Fruit fly (Drosophila melanogaster) whole organism, embryonic: ENCODE results near the gene Gnpat.
A peak's percentile ranks its signal among the peaks of the same experiment; 100 is the strongest.

ENCODE experiments used
- Atf-2 ChIP-seq: fragments of 200-800 bp; sonication (Bioruptor generic); optimal IDR thresholded peaks from 2 replicates; lab custom pipeline; 2016; ENCODE audit warnings: missing biosample characterization, missing genetic modification characterization
- Bgb ChIP-seq: fragments of 200-800 bp; sonication (Bioruptor generic); IDR thresholded peaks from 2 replicates; pipeline ENCODE4 v1.3.6; 2022; ENCODE audit warnings: missing biosample characterization, missing genetic modification characterization; ENCODE audit not compliant: partially characterized antibody
- CG10267 ChIP-seq: fragments of 200-800 bp; sonication (Bioruptor generic); optimal IDR thresholded peaks from 2 replicates; lab custom pipeline; 2018; ENCODE audit warnings: missing biosample characterization, mild to moderate bottlenecking, missing genetic modification characterization, moderate library complexity
- CG10543 ChIP-seq: fragments of 200-800 bp; sonication (Bioruptor generic); optimal IDR thresholded peaks from 3 replicates; lab custom pipeline; 2017; ENCODE audit warnings: missing biosample characterization, mild to moderate bottlenecking, missing genetic modification characterization, moderate library complexity
- CG12659 ChIP-seq: fragments of 200-800 bp; sonication (Bioruptor generic); optimal IDR thresholded peaks from 3 replicates; lab custom pipeline; 2017; ENCODE audit warnings: mild to moderate bottlenecking, missing biosample characterization, missing genetic modification reagents, missing genetic modification characterization
- CG12744 ChIP-seq: fragments of 200-800 bp; sonication (Bioruptor generic); optimal IDR thresholded peaks from 2 replicates; lab custom pipeline; 2016; ENCODE audit warnings: missing biosample characterization, missing genetic modification characterization
- CG15011 ChIP-seq: fragments of 200-800 bp; sonication (Bioruptor generic); optimal IDR thresholded peaks from 3 replicates; lab custom pipeline; 2018; ENCODE audit warnings: missing biosample characterization, mild to moderate bottlenecking, missing genetic modification characterization
- CG17802 ChIP-seq: fragments of 200-800 bp; sonication (Bioruptor generic); optimal IDR thresholded peaks from 2 replicates; lab custom pipeline; 2018; ENCODE audit warnings: missing biosample characterization, mild to moderate bottlenecking, missing genetic modification characterization, moderate library complexity
- CG32767 ChIP-seq: fragments of 200-800 bp; sonication (Bioruptor generic); IDR thresholded peaks from 2 replicates; pipeline ENCODE4 v1.3.6; 2022; ENCODE audit warnings: missing biosample characterization, missing genetic modification characterization
- CG33557 ChIP-seq: fragments of 200-800 bp; sonication (Bioruptor generic); optimal IDR thresholded peaks from 2 replicates; lab custom pipeline; 2019; ENCODE audit warnings: missing biosample characterization, mild to moderate bottlenecking, missing genetic modification characterization, moderate library complexity
- CG34224 ChIP-seq: fragments of 200-800 bp; sonication (Bioruptor generic); IDR thresholded peaks from 3 replicates; pipeline ENCODE4 v1.3.6; 2022; ENCODE audit warnings: missing biosample characterization, missing genetic modification characterization; ENCODE audit not compliant: partially characterized antibody
- CG4328 ChIP-seq: fragments of 200-800 bp; sonication (Bioruptor generic); optimal IDR thresholded peaks from 3 replicates; lab custom pipeline; 2017; ENCODE audit warnings: missing biosample characterization, missing genetic modification reagents, missing genetic modification characterization
- CG4617 ChIP-seq: fragments of 200-800 bp; sonication (Bioruptor generic); optimal IDR thresholded peaks from 3 replicates; lab custom pipeline; 2016; ENCODE audit warnings: missing biosample characterization, missing genetic modification characterization, borderline replicate concordance
- CG7372 ChIP-seq: fragments of 200-800 bp; sonication (Bioruptor generic); IDR thresholded peaks from 2 replicates; pipeline ENCODE4 v1.3.6; 2022; ENCODE audit warnings: missing biosample characterization, missing genetic modification characterization
- Dbx ChIP-seq: fragments of 200-800 bp; sonication (Bioruptor generic); IDR thresholded peaks from 3 replicates; pipeline ENCODE4 v1.3.6; 2022; ENCODE audit warnings: missing biosample characterization, missing genetic modification characterization
- Gug ChIP-seq: fragments of 200-800 bp; sonication (Bioruptor generic); IDR thresholded peaks from 4 replicates; pipeline ENCODE4 v1.3.6; 2022; ENCODE audit warnings: missing biosample characterization, missing genetic modification characterization
- HHEX ChIP-seq: fragments of 200-800 bp; sonication (Bioruptor generic); optimal IDR thresholded peaks from 3 replicates; lab custom pipeline; 2017; ENCODE audit warnings: missing biosample characterization, mild to moderate bottlenecking, missing genetic modification characterization, missing genetic modification reagents
- HLHmδ ChIP-seq: fragments of 200-800 bp; sonication (Bioruptor generic); optimal IDR thresholded peaks from 2 replicates; lab custom pipeline; 2018; ENCODE audit warnings: missing biosample characterization, mild to moderate bottlenecking, missing genetic modification characterization, moderate library complexity
- Hand ChIP-seq: fragments of 200-800 bp; sonication (Bioruptor generic); optimal IDR thresholded peaks from 2 replicates; lab custom pipeline; 2017; ENCODE audit warnings: mild to moderate bottlenecking, missing biosample characterization, missing genetic modification reagents, missing genetic modification characterization
- Hey ChIP-seq: fragments of 200-800 bp; sonication (Bioruptor generic); optimal IDR thresholded peaks from 3 replicates; lab custom pipeline; 2018; ENCODE audit warnings: missing biosample characterization, mild to moderate bottlenecking, missing genetic modification characterization
- Hmx ChIP-seq: fragments of 200-800 bp; sonication (Bioruptor generic); optimal IDR thresholded peaks from 2 replicates; lab custom pipeline; 2016; ENCODE audit warnings: missing biosample characterization, missing genetic modification characterization
- MBD-R2 ChIP-seq: fragments of 200-800 bp; sonication (Bioruptor generic); IDR thresholded peaks from 2 replicates; pipeline ENCODE4 v1.3.6; 2022; ENCODE audit warnings: missing biosample characterization, missing genetic modification characterization
- NC2α ChIP-seq: fragments of 200-800 bp; sonication (Bioruptor generic); optimal IDR thresholded peaks from 2 replicates; lab custom pipeline; 2016; ENCODE audit warnings: missing biosample characterization, missing genetic modification characterization
- Opbp ChIP-seq: fragments of 200-800 bp; sonication (Bioruptor generic); IDR thresholded peaks from 3 replicates; pipeline ENCODE4 v1.3.6; 2022; ENCODE audit warnings: missing biosample characterization, missing genetic modification characterization; ENCODE audit not compliant: partially characterized antibody
- PHDP ChIP-seq: fragments of 200-800 bp; sonication (Bioruptor generic); optimal IDR thresholded peaks from 3 replicates; lab custom pipeline; 2018; ENCODE audit warnings: missing biosample characterization, mild to moderate bottlenecking, missing genetic modification characterization, moderate library complexity
- Sry-δ ChIP-seq: fragments of 200-800 bp; sonication (Bioruptor generic); optimal IDR thresholded peaks from 2 replicates; lab custom pipeline; 2016; ENCODE audit warnings: missing biosample characterization, missing genetic modification characterization
- Taf1 ChIP-seq: fragments of 200-800 bp; sonication (Bioruptor generic); IDR thresholded peaks from 2 replicates; pipeline ENCODE4 v1.3.6; 2022; ENCODE audit warnings: missing biosample characterization, missing genetic modification characterization
- al ChIP-seq: fragments of 200-800 bp; sonication (Bioruptor generic); IDR thresholded peaks from 2 replicates; pipeline ENCODE4 v1.3.6; 2022; ENCODE audit warnings: missing biosample characterization, missing genetic modification characterization
- aop ChIP-seq: fragments of 200-800 bp; sonication (Bioruptor generic); IDR thresholded peaks from 2 replicates; pipeline ENCODE4 v1.3.6; 2022; ENCODE audit warnings: missing biosample characterization, missing genetic modification characterization
- az2 ChIP-seq: fragments of 200-800 bp; sonication (Bioruptor generic); optimal IDR thresholded peaks from 3 replicates; lab custom pipeline; 2016; ENCODE audit warnings: missing biosample characterization, missing genetic modification characterization
- bab2 ChIP-seq: fragments of 200-800 bp; sonication (Bioruptor generic); optimal IDR thresholded peaks from 2 replicates; lab custom pipeline; 2016; ENCODE audit warnings: missing biosample characterization, missing genetic modification characterization
- bbx ChIP-seq: fragments of 200-800 bp; sonication (Bioruptor generic); IDR thresholded peaks from 2 replicates; pipeline ENCODE4 v1.3.6; 2022; ENCODE audit warnings: missing biosample characterization, missing genetic modification characterization; ENCODE audit not compliant: partially characterized antibody
- bsh ChIP-seq, 2 experiments: fragments of 200-800 bp; sonication (Bioruptor generic); optimal IDR thresholded peaks; 2 replicates each; lab custom pipeline; 2017 to 2018; ENCODE audit warnings: mild to moderate bottlenecking in 2 of 2, missing biosample characterization in 2 of 2, missing genetic modification characterization in 2 of 2, moderate library complexity in 1 of 2
- chif ChIP-seq, 2 experiments: fragments of 200-800 bp; sonication (Bioruptor generic); optimal IDR thresholded peaks; 3 replicates each; lab custom pipeline; 2016; ENCODE audit warnings: missing biosample characterization in 2 of 2, missing genetic modification characterization in 2 of 2
- disco-r ChIP-seq: fragments of 200-800 bp; sonication (Bioruptor generic); optimal IDR thresholded peaks from 2 replicates; lab custom pipeline; 2016; ENCODE audit warnings: missing biosample characterization, missing genetic modification characterization
- dmrt11E ChIP-seq: fragments of 200-800 bp; sonication (Bioruptor generic); optimal IDR thresholded peaks from 3 replicates; lab custom pipeline; 2018; ENCODE audit warnings: missing biosample characterization, mild to moderate bottlenecking, missing genetic modification characterization, moderate library complexity
- ham ChIP-seq: fragments of 200-800 bp; sonication (Bioruptor generic); IDR thresholded peaks from 2 replicates; pipeline ENCODE4 v1.3.6; 2022; ENCODE audit warnings: missing biosample characterization, missing genetic modification characterization
- inv ChIP-seq: fragments of 200-800 bp; sonication (Bioruptor generic); IDR thresholded peaks from 2 replicates; pipeline ENCODE4 v1.3.6; 2022; ENCODE audit warnings: missing biosample characterization, missing genetic modification characterization; ENCODE audit not compliant: partially characterized antibody
- kay ChIP-seq: fragments of 200-800 bp; sonication (Bioruptor generic); optimal IDR thresholded peaks from 2 replicates; lab custom pipeline; 2016; ENCODE audit warnings: missing biosample characterization, missing genetic modification characterization
- mld ChIP-seq: fragments of 200-800 bp; sonication (Bioruptor generic); IDR thresholded peaks from 3 replicates; pipeline ENCODE4 v1.3.6; 2022; ENCODE audit warnings: missing biosample characterization, missing genetic modification characterization; ENCODE audit not compliant: partially characterized antibody
- p53 ChIP-seq: fragments of 200-800 bp; sonication (Bioruptor generic); optimal IDR thresholded peaks from 2 replicates; lab custom pipeline; 2016; ENCODE audit warnings: missing biosample characterization, missing genetic modification characterization
- peb ChIP-seq: fragments of 200-800 bp; sonication (Bioruptor generic); IDR thresholded peaks from 2 replicates; pipeline ENCODE4 v1.3.6; 2022; ENCODE audit warnings: missing biosample characterization, missing genetic modification characterization
- pum ChIP-seq: fragments of 200-800 bp; sonication (Bioruptor generic); optimal IDR thresholded peaks from 2 replicates; lab custom pipeline; 2016; ENCODE audit warnings: missing biosample characterization, missing genetic modification characterization
- rib ChIP-seq: fragments of 200-800 bp; sonication (Bioruptor generic); IDR thresholded peaks from 2 replicates; pipeline ENCODE4 v1.3.6; 2022; ENCODE audit warnings: missing biosample characterization, missing genetic modification characterization
- so ChIP-seq: fragments of 200-800 bp; sonication (Bioruptor generic); IDR thresholded peaks from 3 replicates; pipeline ENCODE4 v1.3.6; 2022; ENCODE audit warnings: missing biosample characterization, missing genetic modification characterization
- unpg ChIP-seq: fragments of 200-800 bp; sonication (Bioruptor generic); optimal IDR thresholded peaks from 3 replicates; lab custom pipeline; 2018; ENCODE audit warnings: missing biosample characterization, mild to moderate bottlenecking, missing genetic modification characterization, moderate library complexity
- wek ChIP-seq: fragments of 200-800 bp; sonication (Bioruptor generic); optimal IDR thresholded peaks from 3 replicates; lab custom pipeline; 2018; ENCODE audit warnings: missing biosample characterization, mild to moderate bottlenecking, missing genetic modification characterization, moderate library complexity

The Gnpat gene

DNA sequence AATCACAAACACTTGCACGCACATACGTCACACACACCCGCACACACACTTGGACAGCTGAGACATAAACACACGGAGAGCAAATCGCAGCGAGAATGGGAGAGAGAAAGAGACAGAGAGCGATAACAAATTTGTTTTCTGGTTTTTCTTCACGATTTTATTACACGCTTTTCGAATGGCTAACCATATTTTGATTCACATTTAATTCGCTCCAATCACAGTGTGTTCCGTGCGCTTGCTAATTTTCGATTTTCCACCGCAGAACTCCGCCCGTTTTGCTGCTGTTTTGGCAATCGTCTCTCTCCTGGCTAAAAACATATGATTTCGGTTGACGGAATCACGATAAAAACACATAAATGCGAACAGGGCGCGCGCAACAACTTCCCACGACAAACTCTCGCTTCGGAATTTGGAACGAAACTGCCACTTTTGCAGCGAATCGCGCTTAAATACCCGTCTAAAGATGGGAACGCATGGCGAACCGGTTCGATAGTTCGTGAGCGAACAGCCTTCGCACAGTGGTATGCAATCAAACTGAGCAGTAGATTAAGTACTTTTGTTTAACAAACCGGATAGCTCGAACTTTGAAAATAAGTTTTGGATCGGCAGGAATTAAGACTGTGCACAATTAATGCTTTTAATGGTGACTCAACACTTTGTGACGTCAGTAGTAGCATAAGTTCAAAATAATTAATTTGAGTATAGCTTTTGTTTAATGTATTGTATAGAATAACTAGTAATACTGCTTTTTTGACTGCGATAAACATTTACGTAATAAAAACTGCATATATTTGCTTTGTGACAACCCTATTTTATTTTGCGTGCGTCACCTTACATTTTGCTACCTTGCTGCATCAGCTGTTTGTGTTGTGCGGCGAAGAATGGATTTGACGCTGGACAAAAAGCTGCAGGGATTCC is 17.8 kb downstream of the Gnpat start, which contains the start of the genes Fur1 and Vps33B (continued):
- TF ChIP-seq Taf1 (GFP tag; lab: Robert Waterston, UW) (peak; percentile 90), CG15011 (GFP tag; lab: Kevin White, UChicago) (peak; percentile 93), CG12659 (peak; percentile 98), CG34224 (GFP tag; lab: Robert Waterston, UW) (peak; percentile 73), HLHmδ (GFP tag; lab: Kevin White, UChicago) (peak; percentile 69), unpg (GFP tag; lab: Kevin White, UChicago) (peak; percentile 96), Hand (GFP tag; lab: Kevin White, UChicago) (peak; percentile 87), az2 (GFP tag; lab: Kevin White, UChicago) (peak; percentile 98), HHEX (GFP tag; lab: Kevin White, UChicago) (peak; percentile 96), inv (GFP tag; lab: Robert Waterston, UW) (peak; percentile 66; the same call in 1 of the 2 replicates), CG7372 (GFP tag; lab: Robert Waterston, UW) (peak; percentile 93), Sry-δ (GFP tag; lab: Kevin White, UChicago) (peak; percentile 93), al (GFP tag; lab: Robert Waterston, UW) (peak; percentile 94), aop (no peak; the same call in 1 of the 2 replicates), Hmx (GFP tag; lab: Kevin White, UChicago) (peak; percentile 96), rib (GFP tag; lab: Robert Waterston, UW) (peak; percentile 87), Bgb (GFP tag; lab: Robert Waterston, UW) (peak; percentile 90), CG4328 (GFP tag; lab: Kevin White, UChicago) (peak; percentile 96), MBD-R2 (GFP tag; lab: Robert Waterston, UW) (peak; percentile 95), Hey (tag; lab: Kevin White, UChicago) (peak; percentile 91), NC2α (GFP tag; lab: Kevin White, UChicago) (peak; percentile 98), wek (peak; percentile 82), mld (peak; percentile 67; the same call in 1 of the 3 replicates), peb (GFP tag; lab: Robert Waterston, UW) (peak; percentile 88), CG4617 (GFP tag; lab: Kevin White, UChicago) (peak; percentile 97), so (GFP tag; lab: Robert Waterston, UW) (peak; percentile 94), ham (GFP tag; lab: Robert Waterston, UW) (peak; percentile 80; the same call in 1 of the 2 replicates), dmrt11E (tag; lab: Kevin White, UChicago) (peak; percentile 96), CG33557 (peak; percentile 94), CG32767 (GFP tag; lab: Robert Waterston, UW) (peak; percentile 88), disco-r (GFP tag; lab: Kevin White, UChicago) (peak; percentile 94), Atf-2 (GFP tag; lab: Kevin White, UChicago) (peak; percentile 99), Opbp (peak; percentile 78), pum (GFP tag; lab: Kevin White, UChicago) (peak; percentile 98), kay (peak; percentile 97), PHDP (tag; lab: Kevin White, UChicago) (peak; percentile 96), bab2 (GFP tag; lab: Kevin White, UChicago) (peak; percentile 98), CG12744 (GFP tag; lab: Kevin White, UChicago) (peak; percentile 95), chif (GFP tag; optimal IDR thresholded peaks at IDR 0.05; lab: Kevin White, UChicago) (peak; percentile 98 to 99), CG10267 (tag; lab: Kevin White, UChicago) (peak; percentile 92), Dbx (GFP tag; lab: Robert Waterston, UW) (peak; percentile 95), CG10543 (GFP tag; lab: Kevin White, UChicago) (peak; percentile 98), bsh (GFP tag; optimal IDR thresholded peaks at IDR 0.05; lab: Kevin White, UChicago) (peak; percentile 84 to 96), p53 (GFP tag; lab: Kevin White, UChicago) (peak; percentile 92), CG17802 (peak; percentile 85), bbx (GFP tag; lab: Robert Waterston, UW) (peak; percentile 90), Gug (peak; percentile 92)
